Worm (Caenorhabditis elegans): Measurements from ENCODE around the gene srw-6.

The srw-6 gene

ce11 chrV:3854847-3855246 lies 46.4 kb downstream of the srw-6 start, which contains the start of gene nhr-186:
Gene nhr-186 (minus strand): TSS chrV:3854947.
- TF ChIP-seq ztf-11 (tag; optimal IDR thresholded peaks at IDR 0.05) (no peak), ZK546.5 (tag; optimal IDR thresholded peaks at IDR 0.05) (no peak), nhr-11 (tag; optimal IDR thresholded peaks at IDR 0.05) (no peak), nhr-23 (tag; optimal IDR thresholded peaks at IDR 0.05) (no peak), lin-15B (tag; optimal IDR thresholded peaks at IDR 0.05) (no peak), nhr-77 (tag; optimal IDR thresholded peaks at IDR 0.05) (no peak), eor-1 (tag; optimal IDR thresholded peaks at IDR 0.05) (no peak), nhr-237 (tag; optimal IDR thresholded peaks at IDR 0.05) (no peak), fkh-2 (tag; optimal IDR thresholded peaks at IDR 0.05) (no peak)

DNA sequence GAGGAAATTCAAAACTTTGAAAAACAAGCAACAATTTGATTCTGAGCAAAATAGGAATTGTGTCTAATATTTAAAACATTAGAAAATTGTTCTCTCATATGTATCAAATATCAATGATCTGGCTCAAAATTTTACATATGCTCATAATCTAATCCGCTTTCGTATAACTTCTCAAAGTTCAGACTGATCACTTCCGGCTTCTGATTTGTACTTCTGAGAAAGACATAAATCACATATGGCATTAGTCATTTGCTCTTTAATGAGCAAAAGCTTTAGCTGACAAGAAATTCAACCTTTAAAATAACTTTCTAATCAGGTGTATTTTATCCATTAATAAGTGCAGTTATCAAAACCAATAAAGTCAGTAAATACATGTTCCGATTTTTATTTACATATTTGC lies 47.5 kb downstream of the srw-6 start:
- TF ChIP-seq elt-2 (tag; optimal IDR thresholded peaks at IDR 0.05) = no peak
- TF ChIP-seq nfya-1 (tag; optimal IDR thresholded peaks at IDR 0.05; ENCODE audit: insufficient read depth) = no peak
- TF ChIP-seq mdl-1 (tag; optimal IDR thresholded peaks at IDR 0.05) = no peak
- TF ChIP-seq pha-4 (tag; optimal IDR thresholded peaks at IDR 0.05) = no peak
- no peak for TF ChIP-seq eor-1 (tag; optimal IDR thresholded peaks at IDR 0.05)
- no peak for TF ChIP-seq unc-39 (tag; optimal IDR thresholded peaks at IDR 0.05)
- TF ChIP-seq fkh-2 (tag; optimal IDR thresholded peaks at IDR 0.05) = no peak
- no peak for TF ChIP-seq nhr-28 (tag; optimal IDR thresholded peaks at IDR 0.05)
- no peak for TF ChIP-seq nhr-12 (tag; optimal IDR thresholded peaks at IDR 0.05)
- TF ChIP-seq mml-1 (tag; optimal IDR thresholded peaks at IDR 0.05) = no peak
- no peak for TF ChIP-seq ama-1 (optimal IDR thresholded peaks at IDR 0.05)
- no peak for TF ChIP-seq pqm-1 (tag; optimal IDR thresholded peaks at IDR 0.05)

DNA sequence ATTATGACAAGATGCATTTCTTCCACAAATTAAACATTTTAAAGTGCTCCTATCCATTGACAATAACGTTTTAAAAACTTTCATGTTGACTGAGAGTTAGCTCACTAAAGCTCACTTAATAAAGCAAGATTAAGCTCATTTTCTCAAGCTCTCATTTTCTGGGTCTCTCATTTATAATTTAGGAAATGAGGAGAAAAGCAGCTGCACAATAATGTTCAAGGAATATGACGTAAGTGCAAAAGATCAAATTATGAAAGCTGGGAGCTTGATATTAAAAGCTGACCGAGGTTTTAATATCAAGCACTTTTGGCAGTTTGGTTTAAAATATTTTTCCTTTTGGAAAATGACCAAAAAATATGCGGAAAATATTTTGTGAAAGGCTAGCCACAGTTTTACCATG lies 49.3 kb downstream of the srw-6 start, which contains the start of gene nhr-188:
Gene nhr-188, minus strand, starts transcription at position 84 of the 400 bp plus-strand sequence.
- no peak for TF ChIP-seq ztf-11 (tag; optimal IDR thresholded peaks at IDR 0.05)
- peak; percentile 4 for TF ChIP-seq nhr-11 (tag; optimal IDR thresholded peaks at IDR 0.05)

DNA sequence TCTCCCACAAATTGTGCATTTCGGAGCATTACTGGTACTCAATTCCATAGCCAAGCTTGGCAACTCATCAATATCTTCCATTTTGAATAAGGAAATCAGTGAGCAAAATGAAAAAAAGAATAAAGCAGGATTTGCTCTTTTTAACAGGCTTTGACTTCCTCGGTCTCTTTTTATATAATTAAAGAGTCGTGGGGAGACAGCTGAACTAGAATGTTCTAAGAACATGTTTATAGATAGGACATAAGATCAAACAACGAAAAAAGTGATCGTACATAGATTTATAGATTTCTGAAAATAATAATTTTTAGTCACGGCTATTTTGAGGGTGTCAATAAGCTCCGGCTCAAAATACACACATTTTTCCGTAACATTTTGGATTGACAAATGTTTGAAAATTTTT lies 51.7 kb downstream of the srw-6 start, which contains the start of gene nhr-189:
Gene nhr-189, minus strand, starts transcription at position 121 of the 400 bp plus-strand sequence.
- TF ChIP-seq elt-1 (tag; optimal IDR thresholded peaks at IDR 0.05) = no peak
- no peak for TF ChIP-seq aly-2 (tag; optimal IDR thresholded peaks at IDR 0.05)
- no peak for TF ChIP-seq lin-15B (tag; optimal IDR thresholded peaks at IDR 0.05)
- TF ChIP-seq ceh-16 (tag; optimal IDR thresholded peaks at IDR 0.05) = no peak
- no peak for TF ChIP-seq daf-12 (tag; optimal IDR thresholded peaks at IDR 0.05)
- TF ChIP-seq eor-1 (tag; optimal IDR thresholded peaks at IDR 0.05) = no peak
- no peak for TF ChIP-seq ceh-9 (tag; optimal IDR thresholded peaks at IDR 0.05)
- no peak for TF ChIP-seq nhr-25 (tag; optimal IDR thresholded peaks at IDR 0.05)
- TF ChIP-seq nhr-67 (tag; optimal IDR thresholded peaks at IDR 0.05) = no peak
- TF ChIP-seq sea-2 (GFP tag; optimal IDR thresholded peaks at IDR 0.05) = no peak
- TF ChIP-seq nfya-1 (tag; optimal IDR thresholded peaks at IDR 0.05; ENCODE audit: insufficient read depth) = no peak
- no peak for TF ChIP-seq fos-1 (tag; optimal IDR thresholded peaks at IDR 0.05)
